Worm (Caenorhabditis elegans) whole organism, late embryonic: ENCODE measurements around the gene srh-112.

ENCODE experiments used
- C08G9.2 ChIP-seq: sonication (generic microtip); optimal IDR thresholded peaks from 2 replicates; lab custom pipeline; 2016; ENCODE audit warnings: mild to moderate bottlenecking, missing genetic modification characterization, moderate library complexity, missing compliant biosample characterization
- C38D4.7 ChIP-seq: fragments of 200-800 bp; sonication (Bioruptor generic); optimal IDR thresholded peaks from 2 replicates; lab custom pipeline; 2018; ENCODE audit warnings: mild to moderate bottlenecking, missing genetic modification characterization, moderate library complexity, missing compliant biosample characterization
- T23F11.4 ChIP-seq: fragments of 200-800 bp; sonication (Bioruptor generic); optimal IDR thresholded peaks from 2 replicates; lab custom pipeline; 2018; ENCODE audit warnings: mild to moderate bottlenecking, missing genetic modification characterization, missing compliant biosample characterization
- Y22D7AL.16 ChIP-seq: sonication (generic microtip); optimal IDR thresholded peaks from 2 replicates; lab custom pipeline; 2016; ENCODE audit warnings: missing genetic modification characterization, missing compliant biosample characterization
- ama-1 ChIP-seq: fragments of 150-350 bp; optimal IDR thresholded peaks from 2 replicates; lab custom pipeline; 2014
- ceh-14 ChIP-seq: sonication (generic microtip); optimal IDR thresholded peaks from 2 replicates; lab custom pipeline; 2016; ENCODE audit warnings: missing genotype, missing genetic modification characterization, missing compliant biosample characterization
- ceh-22 ChIP-seq: sonication (generic microtip); optimal IDR thresholded peaks from 2 replicates; lab custom pipeline; 2017; ENCODE audit warnings: missing biosample characterization, missing genetic modification characterization
- ceh-30 ChIP-seq: fragments of 150-350 bp; optimal IDR thresholded peaks from 2 replicates; lab custom pipeline; 2014; ENCODE audit warnings: missing biosample characterization, missing genetic modification characterization
- ceh-45 ChIP-seq: fragments of 200-800 bp; sonication (Bioruptor generic); IDR thresholded peaks from 2 replicates; pipeline ENCODE4 v1.3.6; 2022; ENCODE audit warnings: missing genetic modification reagents, missing genetic modification characterization, missing compliant biosample characterization
- ceh-48 ChIP-seq: sonication (generic microtip); optimal IDR thresholded peaks from 2 replicates; lab custom pipeline; 2016; ENCODE audit warnings: missing genetic modification characterization, inconsistent platforms, missing compliant biosample characterization
- ceh-6 ChIP-seq: fragments of 200-800 bp; sonication (Bioruptor generic); optimal IDR thresholded peaks from 2 replicates; lab custom pipeline; 2018; ENCODE audit warnings: mild to moderate bottlenecking, missing genetic modification characterization, missing compliant biosample characterization
- elt-2 ChIP-seq: sonication (generic microtip); optimal IDR thresholded peaks from 2 replicates; lab custom pipeline; 2016; ENCODE audit warnings: missing genetic modification reagents, missing genetic modification characterization, missing compliant biosample characterization
- ets-4 ChIP-seq: sonication (generic microtip); optimal IDR thresholded peaks from 2 replicates; lab custom pipeline; 2016; ENCODE audit warnings: missing genetic modification characterization, missing compliant biosample characterization
- eyg-1 ChIP-seq: sonication (generic microtip); optimal IDR thresholded peaks from 2 replicates; lab custom pipeline; 2016; ENCODE audit warnings: missing genotype, missing genetic modification characterization, missing compliant biosample characterization
- fax-1 ChIP-seq: sonication (generic microtip); optimal IDR thresholded peaks from 2 replicates; lab custom pipeline; 2016; ENCODE audit warnings: missing genotype, missing genetic modification characterization, missing compliant biosample characterization
- fkh-6 ChIP-seq: sonication (generic microtip); optimal IDR thresholded peaks from 2 replicates; lab custom pipeline; 2016; ENCODE audit warnings: missing genetic modification characterization, missing compliant biosample characterization
- gmeb-2 ChIP-seq: sonication (generic microtip); optimal IDR thresholded peaks from 2 replicates; lab custom pipeline; 2016; ENCODE audit warnings: missing genetic modification characterization, inconsistent platforms, missing compliant biosample characterization
- hlh-13 ChIP-seq: fragments of 200-800 bp; sonication (Bioruptor generic); optimal IDR thresholded peaks from 2 replicates; lab custom pipeline; 2018; ENCODE audit warnings: mild to moderate bottlenecking, missing genetic modification characterization, missing compliant biosample characterization
- hlh-15 ChIP-seq: sonication (generic microtip); optimal IDR thresholded peaks from 2 replicates; lab custom pipeline; 2016; ENCODE audit warnings: missing genetic modification characterization, missing compliant biosample characterization
- hlh-30 ChIP-seq: sonication (generic microtip); optimal IDR thresholded peaks from 2 replicates; lab custom pipeline; 2017; ENCODE audit warnings: antibody characterized with exemption, missing genetic modification characterization, missing compliant biosample characterization; ENCODE audit not compliant: insufficient read depth
- hlh-6 ChIP-seq: sonication (generic microtip); optimal IDR thresholded peaks from 2 replicates; lab custom pipeline; 2016; ENCODE audit warnings: missing genotype, missing genetic modification characterization, missing compliant biosample characterization
- hlh-8 ChIP-seq: sonication (generic microtip); optimal IDR thresholded peaks from 2 replicates; lab custom pipeline; 2016; ENCODE audit warnings: missing genotype, missing genetic modification characterization, missing compliant biosample characterization
- lin-11 ChIP-seq: fragments of 200-800 bp; sonication (Bioruptor generic); optimal IDR thresholded peaks from 2 replicates; lab custom pipeline; 2018; ENCODE audit warnings: mild to moderate bottlenecking, missing genetic modification characterization, missing compliant biosample characterization
- nfya-1 ChIP-seq: sonication (generic microtip); optimal IDR thresholded peaks from 2 replicates; lab custom pipeline; 2017; ENCODE audit warnings: missing genetic modification characterization, mild to moderate bottlenecking, missing compliant biosample characterization, antibody characterized with exemption, moderate library complexity
- nhr-11 ChIP-seq: fragments of 150-350 bp; optimal IDR thresholded peaks from 2 replicates; lab custom pipeline; 2014; ENCODE audit warnings: missing biosample characterization, missing genetic modification characterization
- nhr-232 ChIP-seq: sonication (generic microtip); optimal IDR thresholded peaks from 2 replicates; lab custom pipeline; 2016; ENCODE audit warnings: missing genetic modification characterization, missing compliant biosample characterization
- npax-4 ChIP-seq: sonication (generic microtip); optimal IDR thresholded peaks from 2 replicates; lab custom pipeline; 2016; ENCODE audit warnings: missing genetic modification characterization, missing compliant biosample characterization
- odd-2 ChIP-seq: sonication (generic microtip); optimal IDR thresholded peaks from 2 replicates; lab custom pipeline; 2017; ENCODE audit warnings: antibody characterized with exemption, mild to moderate bottlenecking, missing genetic modification characterization, missing compliant biosample characterization
- pag-3 ChIP-seq: sonication (generic microtip); optimal IDR thresholded peaks from 2 replicates; lab custom pipeline; 2016; ENCODE audit warnings: missing compliant biosample characterization, missing genetic modification characterization, borderline replicate concordance
- pat-9 ChIP-seq: fragments of 200-800 bp; sonication (Bioruptor generic); optimal IDR thresholded peaks from 2 replicates; lab custom pipeline; 2018; ENCODE audit warnings: mild to moderate bottlenecking, missing genetic modification characterization, moderate library complexity, missing compliant biosample characterization
- pax-1 ChIP-seq: fragments of 150-350 bp; optimal IDR thresholded peaks from 2 replicates; lab custom pipeline; 2014; ENCODE audit warnings: missing biosample characterization, missing genetic modification characterization
- pha-2 ChIP-seq: sonication (generic microtip); optimal IDR thresholded peaks from 2 replicates; lab custom pipeline; 2017; ENCODE audit warnings: mild to moderate bottlenecking, missing genetic modification characterization, missing compliant biosample characterization
- pros-1 ChIP-seq: fragments of 150-350 bp; optimal IDR thresholded peaks from 2 replicates; lab custom pipeline; 2014; ENCODE audit warnings: missing biosample characterization, missing genetic modification reagents, missing genetic modification characterization
- ref-2 ChIP-seq: sonication (generic microtip); optimal IDR thresholded peaks from 2 replicates; lab custom pipeline; 2016; ENCODE audit warnings: missing genetic modification characterization, missing compliant biosample characterization
- rnt-1 ChIP-seq: sonication (generic microtip); optimal IDR thresholded peaks from 2 replicates; lab custom pipeline; 2016; ENCODE audit warnings: missing genetic modification characterization, missing compliant biosample characterization
- unc-3 ChIP-seq, 2 experiments: fragments of 200-800 bp in 1 of 2; sonication (Bioruptor generic) in 1 of 2; sonication (generic microtip) in 1 of 2; conservative IDR thresholded peaks in 1 of 2; optimal IDR thresholded peaks in 1 of 2; 2 replicates each; pipeline versions ENCODE4 v1.3.6 to Lab custom; 2016 to 2022; ENCODE audit warnings: missing compliant biosample characterization in 2 of 2, missing genetic modification characterization in 2 of 2, missing genetic modification reagents in 1 of 2
- zip-5 ChIP-seq: sonication (generic microtip); optimal IDR thresholded peaks from 2 replicates; lab custom pipeline; 2016; ENCODE audit warnings: missing genetic modification characterization, missing compliant biosample characterization

The srh-112 gene

ce11 chrV:17190399-17190798 lies 35.6 kb downstream of the srh-112 start, which contains the start of gene str-199:
Gene str-199 (minus strand): TSS chrV:17190499.
- TF ChIP-seq hlh-6 (tag; lab: Kevin White, UChicago) (no peak), elt-2 (tag; lab: Kevin White, UChicago) (no peak), hlh-8 (no peak), hlh-15 (tag; lab: Kevin White, UChicago) (no peak), pros-1 (no peak), nhr-232 (no peak)

DNA sequence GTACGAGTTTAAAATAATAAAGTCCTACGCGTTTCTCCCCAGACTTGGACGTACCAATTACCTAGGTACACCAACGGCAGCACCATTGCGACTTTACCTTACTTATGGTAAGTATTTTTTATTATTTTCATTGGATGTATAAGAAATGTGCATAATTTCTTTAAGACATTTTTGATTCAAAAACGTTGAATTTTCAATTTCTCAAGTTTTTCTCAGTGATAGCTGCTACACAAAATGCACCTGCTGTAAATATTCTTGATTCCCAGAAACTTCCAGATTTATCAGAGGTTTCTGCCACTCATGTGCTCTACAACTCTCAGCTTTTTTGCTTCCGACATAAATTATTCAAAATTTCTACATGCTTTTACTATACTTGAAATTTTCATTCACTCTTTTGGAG lies 44.0 kb downstream of the srh-112 start, which contains the start of gene srh-159:
Gene srh-159, plus strand, starts transcription at position 301 of the 400 bp plus-strand sequence.
- TF ChIP-seq ets-4 (tag; lab: Kevin White, UChicago) = no peak
- TF ChIP-seq ceh-45 (GFP tag; lab: Robert Waterston, UW) = no peak
- TF ChIP-seq pha-2 = no peak
- no peak for TF ChIP-seq ceh-6 (GFP tag; lab: Kevin White, UChicago)
- TF ChIP-seq ceh-48 (tag; lab: Kevin White, UChicago) = no peak
- TF ChIP-seq C38D4.7 (GFP tag; lab: Kevin White, UChicago) = no peak
- TF ChIP-seq hlh-8 = no peak
- TF ChIP-seq nhr-11 (tag; lab: Kevin White, UChicago) = no peak
- TF ChIP-seq gmeb-2 = no peak
- no peak for TF ChIP-seq nfya-1 (tag; lab: Kevin White, UChicago)

DNA sequence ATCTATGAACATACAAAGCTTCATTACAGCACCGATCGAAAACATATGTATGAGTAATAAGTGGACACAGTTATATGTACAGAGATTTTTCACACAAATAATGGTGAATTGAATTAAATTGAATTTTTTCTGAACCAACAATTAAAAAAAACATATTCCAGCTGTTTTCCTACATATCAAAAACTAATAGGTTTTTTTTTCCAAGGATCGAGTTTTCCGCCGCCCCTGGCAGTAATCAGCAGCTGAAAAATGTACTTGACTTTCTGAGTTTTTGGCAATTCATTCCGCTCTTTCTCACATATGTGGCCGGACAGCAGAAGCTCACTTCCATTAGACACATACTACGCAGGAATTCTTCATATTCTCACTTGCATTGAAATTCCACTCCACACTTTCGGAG lies 47.6 kb downstream of the srh-112 start, which contains the start of gene srh-174:
Gene srh-174, plus strand, starts transcription at position 301 of the 400 bp plus-strand sequence.
- no peak for TF ChIP-seq ceh-14 (tag; lab: Kevin White, UChicago)
- TF ChIP-seq hlh-13 (GFP tag; lab: Kevin White, UChicago) = no peak
- no peak for TF ChIP-seq Y22D7AL.16
- no peak for TF ChIP-seq ceh-30 (tag; lab: Kevin White, UChicago)
- TF ChIP-seq rnt-1 (tag; lab: Kevin White, UChicago) = no peak
- no peak for TF ChIP-seq gmeb-2
- no peak for TF ChIP-seq fkh-6 (tag; lab: Kevin White, UChicago)
- TF ChIP-seq ceh-22 = no peak
- TF ChIP-seq odd-2 = no peak
- TF ChIP-seq pax-1 (tag; lab: Kevin White, UChicago) = no peak
- TF ChIP-seq npax-4 (tag; lab: Kevin White, UChicago) = no peak
- no peak for TF ChIP-seq C08G9.2 (tag; lab: Kevin White, UChicago)
- TF ChIP-seq ama-1 = no peak
- TF ChIP-seq hlh-30 (tag; lab: Kevin White, UChicago) = no peak
- TF ChIP-seq T23F11.4 (GFP tag; lab: Kevin White, UChicago) = no peak
- no peak for TF ChIP-seq pat-9
- TF ChIP-seq eyg-1 (tag; lab: Kevin White, UChicago) = no peak
- no peak for TF ChIP-seq unc-3 (GFP tag; conservative IDR thresholded peaks at IDR 0.05; lab: Robert Waterston, UW)
- TF ChIP-seq unc-3 (tag; optimal IDR thresholded peaks at IDR 0.05; lab: Kevin White, UChicago) = no peak
- TF ChIP-seq pros-1 = no peak
- TF ChIP-seq ref-2 = no peak

- no peak for TF ChIP-seq nhr-11 (tag; lab: Kevin White, UChicago)
- no peak for TF ChIP-seq ceh-45 (GFP tag; lab: Robert Waterston, UW)
- TF ChIP-seq ceh-30 (tag; lab: Kevin White, UChicago) = no peak
- no peak for TF ChIP-seq ceh-6 (GFP tag; lab: Kevin White, UChicago)
- TF ChIP-seq Y22D7AL.16 = no peak
- TF ChIP-seq pag-3 (tag; lab: Kevin White, UChicago) = no peak
- no peak for TF ChIP-seq lin-11 (tag; lab: Kevin White, UChicago)
- TF ChIP-seq zip-5 (tag; lab: Kevin White, UChicago) = no peak
- TF ChIP-seq fax-1 (tag; lab: Kevin White, UChicago) = no peak
Observed at ce11 chrV:17177967-17178366, 48.1 kb downstream of the srh-112 start, which contains the start of gene srsx-1. Gene srsx-1 (minus strand): TSS chrV:17178067.
